Fruit fly (Drosophila melanogaster): ENCODE measurements around the gene CG12885.

CG12885 gene

DNA sequence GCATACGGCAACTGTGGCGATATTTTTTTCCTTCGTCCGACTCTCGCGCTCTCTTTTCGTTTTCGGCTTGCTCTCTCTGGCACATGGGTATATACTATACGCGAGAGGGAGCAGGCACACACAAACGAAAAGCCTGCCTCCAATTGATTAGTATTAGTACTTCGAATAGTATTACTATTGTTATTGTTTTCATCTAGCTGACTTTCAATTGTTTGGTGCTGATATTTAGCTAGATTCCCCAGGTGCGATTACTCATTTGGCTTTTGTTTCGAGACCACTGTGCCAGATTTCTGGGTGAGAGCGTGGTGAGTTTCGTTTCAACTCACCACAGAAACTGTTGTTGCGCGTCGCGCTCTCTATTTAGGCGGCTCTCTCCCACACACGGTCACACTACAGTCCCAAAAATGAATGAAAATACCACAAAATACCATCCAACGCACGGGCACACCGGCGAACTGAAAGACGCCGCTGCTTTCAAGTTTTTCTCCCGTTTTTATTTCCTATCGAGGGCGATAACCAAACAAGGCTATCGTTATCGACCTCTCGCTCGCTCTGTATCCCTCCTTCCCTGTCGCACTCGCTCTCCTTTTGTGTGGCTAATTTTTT is 60.7 kb downstream of the CG12885 start (continued):
- TF ChIP-seq dmrt11E (tag; optimal IDR thresholded peaks at IDR 0.05), result peak; percentile 14
- peak; percentile 16 for TF ChIP-seq CG5245 (GFP tag; optimal IDR thresholded peaks at IDR 0.05)
- TF ChIP-seq nerfin-2 (GFP tag; IDR thresholded peaks at IDR 0.05; ENCODE audit: partially characterized antibody), result no peak
- peak; percentile 9 for TF ChIP-seq HLHmδ (GFP tag; optimal IDR thresholded peaks at IDR 0.05)
- TF ChIP-seq bigmax (GFP tag; optimal IDR thresholded peaks at IDR 0.05), result peak; percentile 27
- no peak for TF ChIP-seq peb (GFP tag; IDR thresholded peaks at IDR 0.05)
- TF ChIP-seq vfl (GFP tag; optimal IDR thresholded peaks at IDR 0.05), result peak; percentile 0
- TF ChIP-seq tll (GFP tag; optimal IDR thresholded peaks at IDR 0.05), result no peak
- peak; percentile 34 for TF ChIP-seq Hsf (GFP tag; optimal IDR thresholded peaks at IDR 0.05)
- TF ChIP-seq Awh (GFP tag; IDR thresholded peaks at IDR 0.05), result no peak
- no peak for TF ChIP-seq CG4617 (GFP tag; optimal IDR thresholded peaks at IDR 0.05; ENCODE audit: borderline replicate concordance)
- peak; percentile 8 for TF ChIP-seq CG12942 (GFP tag; optimal IDR thresholded peaks at IDR 0.05)
- peak; percentile 63 for TF ChIP-seq Blimp-1 (GFP tag; optimal IDR thresholded peaks at IDR 0.05)
- TF ChIP-seq CG4424 (GFP tag; optimal IDR thresholded peaks at IDR 0.05), result peak; percentile 11
- peak; percentile 34 for TF ChIP-seq CG31388 (GFP tag; optimal IDR thresholded peaks at IDR 0.05)
- TF ChIP-seq CG2889 (GFP tag; IDR thresholded peaks at IDR 0.05), result no peak
- TF ChIP-seq CG9609 (GFP tag; optimal IDR thresholded peaks at IDR 0.05), result peak; percentile 3
- TF ChIP-seq Stat92E (GFP tag; optimal IDR thresholded peaks at IDR 0.05), result peak in 1 of 3 experiments; percentile 45
- no peak for TF ChIP-seq slbo (GFP tag; IDR thresholded peaks at IDR 0.05)
- TF ChIP-seq CG16863 (GFP tag; optimal IDR thresholded peaks at IDR 0.05), result peak; percentile 35
- peak; percentile 60 for TF ChIP-seq sqz (GFP tag; optimal IDR thresholded peaks at IDR 0.05)
- peak; percentile 63 for TF ChIP-seq CG18262 (tag; optimal IDR thresholded peaks at IDR 0.05)
- peak; percentile 54 for TF ChIP-seq chn (GFP tag; optimal IDR thresholded peaks at IDR 0.05)
- TF ChIP-seq mirr (GFP tag; optimal IDR thresholded peaks at IDR 0.05), result peak; percentile 90
- peak; percentile 45 for TF ChIP-seq CG30403 (GFP tag; optimal IDR thresholded peaks at IDR 0.05)
- no peak for TF ChIP-seq CG4820 (GFP tag; optimal IDR thresholded peaks at IDR 0.05)
- TF ChIP-seq CG18476 (GFP tag; optimal IDR thresholded peaks at IDR 0.05), result peak; percentile 37
- TF ChIP-seq CG15601 (tag; optimal IDR thresholded peaks at IDR 0.05), result peak; percentile 40
- peak; percentile 28 for TF ChIP-seq dm (GFP tag; optimal IDR thresholded peaks at IDR 0.05)
- peak; percentile 50 for TF ChIP-seq org-1 (GFP tag; optimal IDR thresholded peaks at IDR 0.05)
- no peak for TF ChIP-seq NFAT (GFP tag; IDR thresholded peaks at IDR 0.05)
- TF ChIP-seq CG11504 (tag; optimal IDR thresholded peaks at IDR 0.05), result peak; percentile 60
- peak; percentile 73 for TF ChIP-seq CG2712 (tag; optimal IDR thresholded peaks at IDR 0.05)
- peak; percentile 45 for TF ChIP-seq CG3163 (GFP tag; optimal IDR thresholded peaks at IDR 0.05)
- TF ChIP-seq CG33213 (GFP tag; optimal IDR thresholded peaks at IDR 0.05), result peak; percentile 5
- 0 out of 3 replicates have a peak, but pooled peaks have one; percentile 32 for TF ChIP-seq CG7357 (GFP tag; IDR thresholded peaks at IDR 0.05)
- no peak for TF ChIP-seq NC2α (GFP tag; optimal IDR thresholded peaks at IDR 0.05)
- TF ChIP-seq CG17385 (GFP tag; optimal IDR thresholded peaks at IDR 0.05), result peak; percentile 67
- TF ChIP-seq CG13624 (GFP tag; optimal IDR thresholded peaks at IDR 0.05), result peak; percentile 26
- peak in 1 of 2 experiments; percentile 14 for TF ChIP-seq chif (GFP tag; optimal IDR thresholded peaks at IDR 0.05)
- TF ChIP-seq Meics (GFP tag; optimal IDR thresholded peaks at IDR 0.05), result peak; percentile 76
- peak; percentile 39 for TF ChIP-seq schlank (tag; optimal IDR thresholded peaks at IDR 0.05)
- no peak for TF ChIP-seq CG34422 (GFP tag; IDR thresholded peaks at IDR 0.05)
- TF ChIP-seq Myb (GFP tag; optimal IDR thresholded peaks at IDR 0.05), result peak; percentile 85
- peak; percentile 72 to 78 for TF ChIP-seq bsh (GFP tag; optimal IDR thresholded peaks at IDR 0.05)
- no peak for TF ChIP-seq CG17568 (GFP tag; optimal IDR thresholded peaks at IDR 0.05)
- no peak for TF ChIP-seq zfh1 (GFP tag; IDR thresholded peaks at IDR 0.05)
- TF ChIP-seq Hmr (GFP tag; optimal IDR thresholded peaks at IDR 0.05), result peak; percentile 70
- TF ChIP-seq CG10543 (GFP tag; optimal IDR thresholded peaks at IDR 0.05), result peak; percentile 72
